Worm (Caenorhabditis elegans) whole organism, L1 larva: ENCODE measurements around the gene taf-12.
"Not testable (repeated sequence)": the region's sequence is repeated elsewhere in the genome, so short reads cannot be mapped to it uniquely, and the experiment has no call there.

Source experiments
- C04F5.9 ChIP-seq: sonication (generic microtip); optimal IDR thresholded peaks from 2 replicates; lab custom pipeline; 2016; ENCODE audit warnings: missing genetic modification characterization, missing compliant biosample characterization
- C34B4.2 ChIP-seq: sonication (generic microtip); optimal IDR thresholded peaks from 2 replicates; lab custom pipeline; 2017; ENCODE audit warnings: mild to moderate bottlenecking, missing genetic modification characterization, missing compliant biosample characterization
- F16B12.6 ChIP-seq: fragments of 150-350 bp; optimal IDR thresholded peaks from 2 replicates; lab custom pipeline; 2014; ENCODE audit warnings: missing biosample characterization, missing genetic modification characterization
- Y116A8C.19 ChIP-seq: sonication (generic microtip); optimal IDR thresholded peaks from 2 replicates; lab custom pipeline; 2016; ENCODE audit warnings: missing compliant biosample characterization, missing genetic modification characterization, borderline replicate concordance
- alr-1 ChIP-seq: fragments of 200-800 bp; sonication (Bioruptor generic); optimal IDR thresholded peaks from 2 replicates; lab custom pipeline; 2018; ENCODE audit warnings: borderline replicate concordance, mild to moderate bottlenecking, missing genetic modification characterization, missing compliant biosample characterization
- aly-2 ChIP-seq: fragments of 150-350 bp; optimal IDR thresholded peaks from 2 replicates; lab custom pipeline; 2014; ENCODE audit warnings: missing biosample characterization, missing genetic modification characterization
- ama-1 ChIP-seq: fragments of 150-350 bp; optimal IDR thresholded peaks from 2 replicates; lab custom pipeline; 2014
- ceh-82 ChIP-seq, 3 experiments: fragments of 150-350 bp in 1 of 3; sonication (generic microtip) in 2 of 3; optimal IDR thresholded peaks; 2 replicates each; lab custom pipeline; 2014 to 2017; ENCODE audit warnings: missing biosample characterization in 3 of 3, missing genetic modification characterization in 3 of 3
- dsc-1 ChIP-seq: sonication (generic microtip); optimal IDR thresholded peaks from 2 replicates; lab custom pipeline; 2016; ENCODE audit warnings: mild to moderate bottlenecking, missing genetic modification characterization, missing compliant biosample characterization
- egl-13 ChIP-seq: sonication (generic microtip); optimal IDR thresholded peaks from 2 replicates; lab custom pipeline; 2016; ENCODE audit warnings: missing genotype, missing genetic modification reagents, missing genetic modification characterization, missing compliant biosample characterization
- elt-2 ChIP-seq: sonication (generic microtip); optimal IDR thresholded peaks from 2 replicates; lab custom pipeline; 2016; ENCODE audit warnings: missing genetic modification characterization, mild to moderate bottlenecking, inconsistent platforms, missing compliant biosample characterization, missing genetic modification reagents
- elt-3 ChIP-seq, 6 experiments: fragments of 150-350 bp in 1 of 6; sonication (generic microtip); optimal IDR thresholded peaks; 2 replicates each; lab custom pipeline; 2017 to 2018; ENCODE audit warnings: missing biosample characterization in 6 of 6, missing genetic modification characterization in 6 of 6, inconsistent platforms in 1 of 6
- ets-5 ChIP-seq: fragments of 200-800 bp; sonication (Bioruptor generic); IDR thresholded peaks from 2 replicates; pipeline ENCODE4 v1.3.6; 2022; ENCODE audit warnings: missing genetic modification characterization, missing compliant biosample characterization
- fkh-4 ChIP-seq: sonication (generic microtip); optimal IDR thresholded peaks from 2 replicates; lab custom pipeline; 2016; ENCODE audit warnings: missing compliant biosample characterization, missing genetic modification characterization, borderline replicate concordance
- fkh-8 ChIP-seq: sonication (generic microtip); optimal IDR thresholded peaks from 2 replicates; lab custom pipeline; 2016; ENCODE audit warnings: mild to moderate bottlenecking, missing genetic modification characterization, missing compliant biosample characterization
- grh-1 ChIP-seq: fragments of 200-800 bp; sonication (Bioruptor generic); IDR thresholded peaks from 2 replicates; pipeline ENCODE4 v1.3.6; 2022; ENCODE audit warnings: missing genetic modification reagents, missing genetic modification characterization, missing compliant biosample characterization
- hlh-17 ChIP-seq: fragments of 200-800 bp; sonication (Bioruptor generic); optimal IDR thresholded peaks from 2 replicates; lab custom pipeline; 2018; ENCODE audit warnings: missing genetic modification characterization, mild to moderate bottlenecking, missing compliant biosample characterization, moderate library complexity, borderline replicate concordance
- hpl-2 ChIP-seq: fragments of 150-350 bp; optimal IDR thresholded peaks from 2 replicates; lab custom pipeline; 2014; ENCODE audit warnings: missing biosample characterization, missing genetic modification reagents, missing genetic modification characterization
- isw-1 ChIP-seq: fragments of 200-800 bp; sonication (Bioruptor generic); IDR thresholded peaks from 2 replicates; pipeline ENCODE4 v1.3.6; 2022; ENCODE audit warnings: missing genetic modification characterization, missing compliant biosample characterization
- lin-13 ChIP-seq: fragments of 150-350 bp; optimal IDR thresholded peaks from 2 replicates; lab custom pipeline; 2014; ENCODE audit warnings: missing biosample characterization, missing genetic modification reagents, missing genetic modification characterization
- lin-15B ChIP-seq: fragments of 150-350 bp; sonication (generic microtip); optimal IDR thresholded peaks from 3 replicates; lab custom pipeline; 2014; ENCODE audit warnings: missing biosample characterization, missing genetic modification characterization
- lin-35 ChIP-seq, 2 experiments: fragments of 150-350 bp; optimal IDR thresholded peaks; 2 replicates each; lab custom pipeline; 2014; ENCODE audit warnings: missing biosample characterization in 2 of 2, missing genetic modification characterization in 2 of 2, missing genetic modification reagents in 2 of 2
- mef-2 ChIP-seq: fragments of 150-350 bp; optimal IDR thresholded peaks from 2 replicates; lab custom pipeline; 2014; ENCODE audit warnings: missing biosample characterization, missing genetic modification characterization
- nhr-11 ChIP-seq: fragments of 150-350 bp; optimal IDR thresholded peaks from 2 replicates; lab custom pipeline; 2014; ENCODE audit warnings: missing biosample characterization, missing genetic modification characterization
- nhr-19 ChIP-seq: fragments of 200-800 bp; sonication (Bioruptor generic); conservative IDR thresholded peaks from 2 replicates; pipeline ENCODE4 v1.3.6; 2022; ENCODE audit warnings: missing genetic modification characterization, missing compliant biosample characterization
- nhr-20 ChIP-seq: sonication (generic microtip); optimal IDR thresholded peaks from 2 replicates; lab custom pipeline; 2016; ENCODE audit warnings: mild to moderate bottlenecking, missing genetic modification characterization, missing compliant biosample characterization
- nhr-28 ChIP-seq: fragments of 150-350 bp; optimal IDR thresholded peaks from 2 replicates; lab custom pipeline; 2014; ENCODE audit warnings: missing biosample characterization, missing genetic modification characterization
- nhr-76 ChIP-seq: sonication (generic microtip); optimal IDR thresholded peaks from 2 replicates; lab custom pipeline; 2017; ENCODE audit warnings: missing biosample characterization, missing genetic modification characterization
- nhr-85 ChIP-seq: sonication (generic microtip); peaks from one replicate; lab custom pipeline; 2016; ENCODE audit warnings: missing genetic modification characterization, inconsistent platforms, missing compliant biosample characterization
- pag-3 ChIP-seq: sonication (generic microtip); optimal IDR thresholded peaks from 2 replicates; lab custom pipeline; 2017; ENCODE audit warnings: missing genetic modification characterization, mild to moderate bottlenecking, missing compliant biosample characterization, antibody characterized with exemption, borderline replicate concordance; ENCODE audit not compliant: insufficient read depth
- pqm-1 ChIP-seq: sonication (generic microtip); optimal IDR thresholded peaks from 3 replicates; lab custom pipeline; 2017; ENCODE audit warnings: missing biosample characterization, missing genetic modification characterization
- rnt-1 ChIP-seq: sonication (generic microtip); optimal IDR thresholded peaks from 2 replicates; lab custom pipeline; 2016; ENCODE audit warnings: mild to moderate bottlenecking, missing genetic modification characterization, moderate library complexity, missing compliant biosample characterization
- snpc-4 ChIP-seq: fragments of 150-350 bp; optimal IDR thresholded peaks from 2 replicates; lab custom pipeline; 2014; ENCODE audit warnings: missing biosample characterization, missing genetic modification characterization
- sox-4 ChIP-seq: sonication (generic microtip); optimal IDR thresholded peaks from 2 replicates; lab custom pipeline; 2016; ENCODE audit warnings: missing genetic modification characterization, missing compliant biosample characterization
- tbx-2 ChIP-seq: sonication (generic microtip); optimal IDR thresholded peaks from 2 replicates; lab custom pipeline; 2016; ENCODE audit warnings: missing genetic modification characterization, missing compliant biosample characterization
- tlp-1 ChIP-seq: fragments of 150-350 bp; optimal IDR thresholded peaks from 2 replicates; lab custom pipeline; 2014; ENCODE audit warnings: missing biosample characterization, missing genetic modification characterization
- unc-130 ChIP-seq: fragments of 150-350 bp; optimal IDR thresholded peaks from 2 replicates; lab custom pipeline; 2017; ENCODE audit warnings: missing biosample characterization, missing genetic modification characterization, inconsistent platforms
- unc-98 ChIP-seq: fragments of 200-800 bp; sonication (Bioruptor generic); IDR thresholded peaks from 2 replicates; pipeline ENCODE4 v1.3.6; 2022; ENCODE audit warnings: missing genetic modification characterization, missing compliant biosample characterization
- xbp-1 ChIP-seq: sonication (generic microtip); optimal IDR thresholded peaks from 2 replicates; lab custom pipeline; 2016; ENCODE audit warnings: missing genetic modification characterization, missing compliant biosample characterization
- ztf-11 ChIP-seq, 2 experiments: sonication (generic microtip); optimal IDR thresholded peaks; 2 replicates each; lab custom pipeline; 2016 to 2017; ENCODE audit warnings: missing genetic modification characterization in 2 of 2, missing biosample characterization in 1 of 2, missing compliant biosample characterization in 1 of 2

taf-12 gene

DNA sequence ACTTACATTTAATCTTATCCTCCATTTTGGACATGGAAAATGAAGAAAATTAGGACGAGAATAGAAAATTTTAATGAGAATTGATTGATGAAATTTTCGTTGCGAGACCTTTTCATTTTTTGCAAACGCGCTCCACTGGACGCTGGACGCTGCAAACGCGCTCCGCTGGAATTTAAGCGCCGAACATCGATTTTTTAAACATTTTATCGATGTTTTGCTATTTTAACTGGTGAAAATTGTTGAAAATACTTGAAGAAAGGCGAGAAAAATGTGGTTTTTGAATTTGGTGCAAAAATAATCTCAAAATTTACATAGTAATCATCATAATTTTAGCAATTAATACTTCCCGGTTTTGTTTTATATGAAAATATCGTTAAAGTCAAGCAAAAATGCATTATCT, 23.9 kb upstream of the taf-12 start, which contains the start of gene Y56A3A.41:
Gene Y56A3A.41 (minus strand): TSS at position 101 of the 400 bp plus-strand sequence.
- no peak for TF ChIP-seq ets-5
- TF ChIP-seq nhr-28 (tag; lab: Kevin White, UChicago): no peak
- TF ChIP-seq lin-15B (tag; lab: Kevin White, UChicago): no peak
- no peak for TF ChIP-seq mef-2 (tag; lab: Kevin White, UChicago)
- no peak for TF ChIP-seq C04F5.9 (tag; lab: Kevin White, UChicago)
- TF ChIP-seq ceh-82 (tag; optimal IDR thresholded peaks at IDR 0.05; lab: Kevin White, UChicago): no peak
- no peak for TF ChIP-seq nhr-19
- no peak for TF ChIP-seq fkh-8
- TF ChIP-seq ztf-11 (tag; optimal IDR thresholded peaks at IDR 0.05; lab: Kevin White, UChicago): no peak
- TF ChIP-seq grh-1 (GFP tag; lab: Robert Waterston, UW): no peak
- TF ChIP-seq pag-3 (tag; lab: Kevin White, UChicago): no peak
- TF ChIP-seq aly-2 (tag; lab: Kevin White, UChicago): no peak
- TF ChIP-seq Y116A8C.19 (tag; lab: Kevin White, UChicago): no peak

ce11 chrIII:11891335-11891734, 22.3 kb upstream of the taf-12 start, which contains the start of gene faah-5:
faah-5 (minus strand) TSS chrIII:11891435.
- TF ChIP-seq unc-130: no peak
- no peak for TF ChIP-seq hpl-2
- TF ChIP-seq xbp-1 (tag; lab: Kevin White, UChicago): no peak
- TF ChIP-seq isw-1: no peak
- TF ChIP-seq tbx-2 (tag; lab: Kevin White, UChicago): no peak
- no peak for TF ChIP-seq F16B12.6
- TF ChIP-seq nhr-11: no peak
- no peak for TF ChIP-seq grh-1 (GFP tag; lab: Robert Waterston, UW)
- TF ChIP-seq fkh-4 (tag; lab: Kevin White, UChicago): no peak
- no peak for TF ChIP-seq nhr-19
- TF ChIP-seq sox-4: no peak

DNA sequence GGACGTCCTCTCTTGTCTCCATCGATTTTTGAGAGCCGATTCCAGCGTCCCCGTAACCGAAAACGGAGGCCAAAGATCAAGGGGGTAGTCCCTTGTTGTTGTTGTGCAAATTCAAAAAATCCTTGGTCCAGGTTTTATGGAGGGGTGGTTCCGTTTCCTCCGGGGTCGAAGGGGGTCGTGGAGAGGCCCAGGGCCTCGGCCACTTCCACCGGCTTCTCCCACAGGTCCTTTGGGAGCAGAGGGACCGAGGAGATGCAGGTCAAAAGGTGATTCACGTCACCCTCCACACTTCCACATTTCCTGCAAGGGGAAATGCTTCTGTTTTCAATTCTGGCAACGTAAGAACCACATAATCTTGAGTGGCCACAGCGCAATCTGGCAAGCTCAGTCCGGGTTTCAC, 14.6 kb upstream of the taf-12 start, which contains the start of gene fbxb-22:
Gene fbxb-22 (minus strand): TSS at position 61 of the 400 bp plus-strand sequence.
- not testable (repeated sequence) for TF ChIP-seq egl-13, alr-1, pqm-1 (tag; lab: Kevin White, UChicago)

ce11 chrIII:11881549-11881948, 12.5 kb upstream of the taf-12 start:
- TF ChIP-seq nhr-76 (tag; lab: Kevin White, UChicago): no peak
- no peak for TF ChIP-seq dsc-1 (tag; lab: Kevin White, UChicago)
- TF ChIP-seq elt-2: peak; percentile 24
- TF ChIP-seq, all 84 proteins: peak for 1

DNA sequence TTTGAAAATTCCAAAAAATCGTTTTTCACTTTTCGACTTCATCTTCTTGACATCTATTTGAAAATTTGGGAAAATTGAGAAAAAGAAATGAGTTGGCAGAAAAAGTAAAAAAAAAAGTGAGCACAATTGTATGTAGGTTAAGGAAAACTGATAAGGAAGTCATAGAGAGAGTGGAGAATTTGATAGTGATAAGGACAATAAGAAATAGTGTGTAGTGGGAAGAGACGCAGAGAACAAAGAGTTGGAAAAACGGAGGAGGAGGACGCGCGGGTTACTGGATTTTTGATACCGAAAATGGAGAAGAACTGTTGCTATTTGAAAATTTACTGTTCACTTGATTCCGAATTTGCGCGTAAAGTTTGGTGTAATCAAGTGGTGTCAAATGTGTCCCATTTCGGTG, 9.7 kb upstream of the taf-12 start, which contains the start of gene Y56A3A.6:
Gene Y56A3A.6 (minus strand): TSS at position 53 of the 400 bp plus-strand sequence.
- TF ChIP-seq lin-35 (GFP tag; optimal IDR thresholded peaks at IDR 0.05; lab: Kevin White, UChicago) (peak in 1 of 2 experiments; percentile 2), dsc-1 (tag; lab: Kevin White, UChicago) (no peak), lin-13 (no peak), elt-2 (peak; percentile 59)

- TF ChIP-seq pag-3 (tag; lab: Kevin White, UChicago) (no peak), nhr-85 (no peak), C34B4.2 (tag; lab: Kevin White, UChicago) (no peak), unc-98 (no peak), tlp-1 (tag; lab: Kevin White, UChicago) (no peak), tbx-2 (tag; lab: Kevin White, UChicago) (no peak), nhr-20 (tag; lab: Kevin White, UChicago) (no peak), hlh-17 (GFP tag; lab: Kevin White, UChicago) (no peak), rnt-1 (tag; lab: Kevin White, UChicago) (no peak), snpc-4 (tag; lab: Kevin White, UChicago) (no peak), elt-3 (tag; optimal IDR thresholded peaks at IDR 0.05; lab: Kevin White, UChicago) (no peak), ama-1 (lab: Kevin White, UChicago) (no peak)
These were observed 7.0 kb upstream of the taf-12 start for ce11 chrIII:11876130-11876529.
